Worm (Caenorhabditis elegans): ENCODE results near the gene B0272.4.
"Not testable (repeated sequence)": the region's sequence is repeated elsewhere in the genome, so short reads cannot be mapped to it uniquely, and the experiment has no call there.

DNA sequence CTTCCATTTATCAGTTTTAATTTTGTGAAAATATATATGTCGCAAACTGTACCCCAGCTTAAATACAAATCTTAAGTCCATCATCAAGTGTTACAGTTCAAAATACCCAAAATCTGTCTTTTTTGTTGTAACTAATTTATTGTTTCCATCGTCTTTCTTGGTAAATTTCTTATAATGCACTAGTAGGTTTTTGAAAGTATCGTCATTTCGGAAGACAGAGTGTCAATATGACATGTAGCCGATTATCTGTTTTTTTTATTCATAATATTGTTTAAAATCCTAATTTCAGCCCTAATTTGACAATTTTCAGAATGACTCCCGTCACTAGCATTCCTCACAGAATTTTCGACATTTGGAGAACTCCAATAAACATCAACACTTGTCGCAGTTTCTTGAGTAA lies 34.8 kb downstream of the B0272.4 start, which contains the start of gene ZK899.6:
- TF ChIP-seq Y55F3AM.14 (GFP tag; optimal IDR thresholded peaks at IDR 0.05); ztf-11 (tag; optimal IDR thresholded peaks at IDR 0.05); lin-39 (tag; optimal IDR thresholded peaks at IDR 0.05); mdl-1 (tag; optimal IDR thresholded peaks at IDR 0.05); elt-1 (tag; optimal IDR thresholded peaks at IDR 0.05); nhr-237 (tag; optimal IDR thresholded peaks at IDR 0.05): not testable (repeated sequence)
